Worm (Caenorhabditis elegans): ENCODE results near the gene B0361.3.
A peak's percentile ranks its signal among the peaks of the same experiment; 100 is the strongest.

Gene B0361.3

DNA sequence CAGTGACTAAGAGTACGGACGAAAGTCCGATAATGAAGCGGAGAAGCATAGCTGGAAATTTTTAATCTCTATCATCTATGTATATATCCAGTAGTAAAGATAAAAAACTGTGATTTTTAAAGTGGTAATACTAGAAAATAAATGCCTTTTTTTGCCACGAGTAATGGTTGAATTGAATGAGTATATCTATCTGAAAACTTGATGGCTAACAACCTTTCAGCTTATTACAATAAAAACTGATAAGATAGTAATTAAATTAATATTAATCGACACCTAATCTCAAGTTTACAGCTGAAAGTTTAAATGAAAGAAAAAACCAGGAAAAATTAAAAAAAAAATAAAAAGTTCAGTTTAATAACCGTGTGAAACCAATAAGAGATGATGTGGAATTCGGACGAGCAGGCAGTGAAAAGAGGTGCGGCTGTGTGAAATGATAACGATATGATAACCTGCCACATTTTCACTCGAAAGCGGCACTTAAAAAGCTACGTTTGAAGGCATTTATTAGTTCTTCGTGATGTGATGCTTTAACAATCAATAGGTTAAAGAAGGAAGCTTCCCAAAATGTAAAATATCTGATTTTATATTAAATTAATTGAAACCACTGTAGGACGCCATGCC, 33.8 kb downstream of the B0361.3 start, which contains the start of gene nspg-6:
nspg-6 (minus strand) TSS at position 51 of the 621 bp plus-strand sequence.
- TF ChIP-seq lsy-2 (tag; optimal IDR thresholded peaks at IDR 0.05) (no peak), ztf-11 (tag; optimal IDR thresholded peaks at IDR 0.05) (no peak), hlh-1 (tag; optimal IDR thresholded peaks at IDR 0.05) (no peak), ceh-39 (tag; optimal IDR thresholded peaks at IDR 0.05) (no peak), elt-1 (tag; optimal IDR thresholded peaks at IDR 0.05; ENCODE audit: borderline replicate concordance, insufficient read depth) (no peak), flh-1 (GFP tag; optimal IDR thresholded peaks at IDR 0.05) (no peak), tbx-8 (GFP tag; optimal IDR thresholded peaks at IDR 0.05) (no peak)

DNA sequence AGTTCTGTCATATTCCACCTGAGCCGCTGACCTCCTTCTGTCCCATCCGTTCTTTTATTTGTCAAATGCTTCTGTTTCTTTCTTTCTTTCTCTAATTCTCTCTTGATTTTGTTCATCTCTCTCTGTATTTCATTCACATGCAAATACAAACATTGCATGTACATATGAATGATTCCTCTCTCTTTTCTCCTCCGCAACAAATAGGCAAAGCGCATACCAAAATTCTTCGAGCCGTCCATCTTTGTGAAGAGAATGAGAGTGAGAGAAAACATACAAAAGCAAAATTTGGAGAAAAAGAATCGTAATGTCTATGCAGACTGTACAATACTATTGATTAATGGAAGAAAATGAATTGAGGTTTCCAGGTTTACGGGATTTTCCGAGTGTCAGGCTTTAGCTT, 36.1 kb downstream of the B0361.3 start:
- TF ChIP-seq flh-1 (GFP tag; optimal IDR thresholded peaks at IDR 0.05) (no peak), pha-4 (tag; optimal IDR thresholded peaks at IDR 0.05) (peak; percentile 83)

DNA sequence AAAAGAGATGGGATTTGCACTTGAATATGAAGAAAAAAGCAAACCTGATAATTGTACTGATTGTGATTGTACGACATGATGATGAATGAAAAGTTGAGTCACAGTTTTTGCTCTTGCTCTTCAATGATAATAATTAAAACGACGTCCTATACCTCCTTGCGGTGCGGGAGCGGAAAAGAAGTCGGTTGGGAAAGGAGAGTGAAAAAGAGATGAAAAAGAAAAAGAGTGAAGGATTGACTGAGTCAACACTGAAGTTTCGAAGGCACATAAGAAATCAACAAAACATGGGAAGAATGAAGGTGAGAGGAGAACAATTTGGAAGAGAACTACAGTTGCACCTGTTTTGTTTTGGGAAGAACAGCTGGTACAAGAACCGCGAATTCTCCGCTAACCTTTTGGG, 38.1 kb downstream of the B0361.3 start, which contains the start of gene F56C9.8:
F56C9.8 (minus strand) TSS at position 120 of the 400 bp plus-strand sequence.
- TF ChIP-seq elt-3 (tag; optimal IDR thresholded peaks at IDR 0.05) (no peak), sem-2 (GFP tag; optimal IDR thresholded peaks at IDR 0.05) (no peak), nhr-28 (tag; optimal IDR thresholded peaks at IDR 0.05) (no peak), hlh-1 (tag; optimal IDR thresholded peaks at IDR 0.05) (no peak), cnd-1 (tag; optimal IDR thresholded peaks at IDR 0.05) (no peak), snpc-4 (tag; optimal IDR thresholded peaks at IDR 0.05) (no peak), bed-3 (GFP tag; optimal IDR thresholded peaks at IDR 0.05) (no peak), drap-1 (GFP tag; optimal IDR thresholded peaks at IDR 0.05) (no peak), nhr-2 (tag; optimal IDR thresholded peaks at IDR 0.05) (no peak), lsy-2 (tag; optimal IDR thresholded peaks at IDR 0.05) (no peak), unc-120 (tag; optimal IDR thresholded peaks at IDR 0.05; ENCODE audit: poor library complexity, severe bottlenecking) (no peak), ceh-43 (GFP tag; optimal IDR thresholded peaks at IDR 0.05) (no peak), tbx-8 (GFP tag; optimal IDR thresholded peaks at IDR 0.05) (no peak)

DNA sequence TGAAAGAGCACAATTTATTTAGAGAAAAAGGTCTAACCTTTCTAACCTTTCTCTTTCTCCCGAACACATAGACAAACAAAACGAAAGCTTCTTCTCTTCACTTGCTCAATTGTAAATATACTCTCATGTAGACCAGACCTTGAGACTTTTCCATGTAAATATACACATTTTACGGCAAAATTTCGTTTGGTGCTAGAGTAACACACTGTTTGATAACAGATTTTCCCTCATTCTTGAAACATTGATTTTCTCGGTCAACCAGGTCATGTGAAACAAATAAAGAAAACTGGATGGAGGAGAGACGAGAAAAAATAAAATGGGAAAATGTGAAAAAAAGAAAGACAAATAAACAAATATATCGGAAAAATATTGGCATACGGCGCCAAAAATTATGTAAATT, 40.8 kb downstream of the B0361.3 start:
- TF ChIP-seq ceh-39 (tag; optimal IDR thresholded peaks at IDR 0.05) (no peak), pha-4 (tag; optimal IDR thresholded peaks at IDR 0.05) (peak; percentile 79)

DNA sequence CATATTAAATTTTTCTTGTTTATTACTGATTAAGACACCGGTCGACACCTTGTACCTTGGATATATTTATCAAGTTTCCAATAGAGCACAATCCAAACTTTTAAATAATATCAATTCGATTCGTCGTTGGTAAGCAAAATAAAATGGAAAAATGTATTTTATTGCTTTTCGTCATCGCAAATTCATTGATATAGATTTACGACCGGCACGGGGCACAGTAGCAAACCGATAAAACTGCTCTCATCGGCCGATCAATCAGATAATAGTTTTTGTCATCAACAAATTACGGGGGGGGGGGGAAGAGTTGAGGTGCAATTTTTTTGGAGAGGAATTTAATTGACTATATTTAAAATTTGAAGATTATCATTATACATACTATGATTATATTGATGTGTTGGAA, 42.1 kb downstream of the B0361.3 start:
- TF ChIP-seq ceh-83 (GFP tag; optimal IDR thresholded peaks at IDR 0.05) (no peak), drap-1 (GFP tag; optimal IDR thresholded peaks at IDR 0.05) (no peak), elt-1 (tag; optimal IDR thresholded peaks at IDR 0.05; ENCODE audit: borderline replicate concordance, insufficient read depth) (no peak), zip-8 (tag; optimal IDR thresholded peaks at IDR 0.05) (no peak), unc-120 (tag; optimal IDR thresholded peaks at IDR 0.05; ENCODE audit: poor library complexity, severe bottlenecking) (no peak), nhr-237 (tag; optimal IDR thresholded peaks at IDR 0.05) (no peak), sem-2 (GFP tag; optimal IDR thresholded peaks at IDR 0.05) (no peak), ceh-39 (tag; optimal IDR thresholded peaks at IDR 0.05) (no peak), lsy-2 (tag; optimal IDR thresholded peaks at IDR 0.05) (no peak), ham-2 (GFP tag; optimal IDR thresholded peaks at IDR 0.05) (no peak), blmp-1 (tag; optimal IDR thresholded peaks at IDR 0.05) (no peak), cnd-1 (tag; optimal IDR thresholded peaks at IDR 0.05) (no peak), M03D4.4 (tag; optimal IDR thresholded peaks at IDR 0.05) (no peak), unc-62 (GFP tag; optimal IDR thresholded peaks at IDR 0.05) (no peak), nhr-2 (tag; optimal IDR thresholded peaks at IDR 0.05) (no peak), mls-2 (tag; optimal IDR thresholded peaks at IDR 0.05) (no peak)

DNA sequence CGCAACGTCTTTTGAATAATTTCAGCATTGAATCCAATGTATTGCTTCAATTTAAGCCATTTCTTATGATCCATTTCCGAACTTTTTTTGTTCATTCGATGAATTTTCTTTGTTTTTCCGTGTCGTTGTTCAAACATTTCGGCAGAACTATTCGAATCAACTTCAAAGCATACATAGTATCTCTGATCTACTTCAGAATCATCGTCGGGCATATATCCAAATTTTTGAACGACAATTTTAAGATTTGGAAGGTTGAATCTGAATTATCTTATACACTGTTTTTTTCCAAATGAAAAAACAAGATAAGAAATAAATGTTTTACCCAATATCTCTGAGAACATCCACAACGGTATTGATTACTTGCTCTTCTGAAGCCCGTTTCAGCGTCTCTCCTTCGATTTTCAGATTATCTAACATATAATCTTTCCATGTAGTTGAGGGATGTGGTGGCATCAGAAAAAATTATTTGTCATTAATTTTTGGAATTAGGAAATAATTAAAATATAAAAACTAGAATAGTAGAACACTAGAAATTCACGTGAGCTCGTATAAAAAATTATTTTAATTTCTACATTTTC, 48.0 kb downstream of the B0361.3 start, which contains the start of gene lab-2:
lab-2 (minus strand) TSS at position 453 of the 578 bp plus-strand sequence.
- TF ChIP-seq hlh-1 (tag; optimal IDR thresholded peaks at IDR 0.05) = no peak
- TF ChIP-seq mab-5 (tag; optimal IDR thresholded peaks at IDR 0.05) = no peak
- TF ChIP-seq M03D4.4 (tag; optimal IDR thresholded peaks at IDR 0.05) = no peak
- TF ChIP-seq lin-32 (GFP tag; optimal IDR thresholded peaks at IDR 0.05) = no peak
- no peak for TF ChIP-seq elt-3 (tag; optimal IDR thresholded peaks at IDR 0.05)
- no peak for TF ChIP-seq nhr-28 (tag; optimal IDR thresholded peaks at IDR 0.05)
- TF ChIP-seq unc-120 (tag; optimal IDR thresholded peaks at IDR 0.05; ENCODE audit: poor library complexity, severe bottlenecking) = no peak
- no peak for TF ChIP-seq ces-1 (GFP tag; optimal IDR thresholded peaks at IDR 0.05)
- no peak for TF ChIP-seq unc-62 (GFP tag; optimal IDR thresholded peaks at IDR 0.05)
- TF ChIP-seq tbx-8 (GFP tag; optimal IDR thresholded peaks at IDR 0.05) = no peak
- no peak for TF ChIP-seq lsy-2 (tag; optimal IDR thresholded peaks at IDR 0.05)
- no peak for TF ChIP-seq sem-2 (GFP tag; optimal IDR thresholded peaks at IDR 0.05)
- TF ChIP-seq mls-2 (tag; optimal IDR thresholded peaks at IDR 0.05) = no peak
- no peak for TF ChIP-seq unc-39 (tag; optimal IDR thresholded peaks at IDR 0.05)
